Worm (Caenorhabditis elegans) whole organism, young adult: ENCODE measurements around the gene sdpn-1.

Experiments
- B0019.2 ChIP-seq: fragments of 200-800 bp; sonication (Bioruptor generic); conservative IDR thresholded peaks from 2 replicates; pipeline ENCODE4 v1.3.6; 2022; ENCODE audit warnings: missing genetic modification reagents, missing genetic modification characterization, missing compliant biosample characterization
- B0336.3 ChIP-seq: fragments of 200-800 bp; sonication (Bioruptor generic); IDR thresholded peaks from 2 replicates; pipeline ENCODE4 v1.3.6; 2022; ENCODE audit warnings: missing genetic modification characterization, missing compliant biosample characterization
- C06A6.2 ChIP-seq: fragments of 200-800 bp; sonication (Bioruptor generic); conservative IDR thresholded peaks from 2 replicates; pipeline ENCODE4 v1.3.6; 2022; ENCODE audit warnings: missing genetic modification characterization, missing compliant biosample characterization
- F10E7.11 ChIP-seq: sonication (generic microtip); optimal IDR thresholded peaks from 2 replicates; lab custom pipeline; 2017; ENCODE audit warnings: mild to moderate bottlenecking, missing genetic modification characterization, moderate library complexity, missing compliant biosample characterization
- F39B2.1 ChIP-seq: fragments of 200-800 bp; sonication (Bioruptor generic); IDR thresholded peaks from 2 replicates; pipeline ENCODE4 v1.3.6; 2022; ENCODE audit warnings: missing genetic modification reagents, missing genetic modification characterization, missing compliant biosample characterization
- F52B5.7 ChIP-seq: sonication (generic microtip); optimal IDR thresholded peaks from 2 replicates; lab custom pipeline; 2016; ENCODE audit warnings: mild to moderate bottlenecking, missing genetic modification characterization, missing compliant biosample characterization
- F55B11.4 ChIP-seq: sonication (generic microtip); optimal IDR thresholded peaks from 2 replicates; lab custom pipeline; 2016; ENCODE audit warnings: missing compliant biosample characterization, missing genetic modification characterization, borderline replicate concordance; ENCODE audit not compliant: insufficient read depth
- F57A8.1 ChIP-seq: fragments of 200-800 bp; sonication (Bioruptor generic); optimal IDR thresholded peaks from 2 replicates; lab custom pipeline; 2018; ENCODE audit warnings: mild to moderate bottlenecking, missing genetic modification characterization, moderate library complexity, missing compliant biosample characterization
- K11D2.4 ChIP-seq: fragments of 200-800 bp; sonication (Bioruptor generic); IDR thresholded peaks from 2 replicates; pipeline ENCODE4 v1.3.6; 2022; ENCODE audit warnings: missing genetic modification reagents, missing genetic modification characterization, missing compliant biosample characterization
- K12H6.12 ChIP-seq: fragments of 200-800 bp; sonication (Bioruptor generic); optimal IDR thresholded peaks from 2 replicates; lab custom pipeline; 2018; ENCODE audit warnings: mild to moderate bottlenecking, missing genetic modification characterization, missing compliant biosample characterization
- T26A5.8 ChIP-seq: sonication (generic microtip); optimal IDR thresholded peaks from 2 replicates; lab custom pipeline; 2016; ENCODE audit warnings: missing genetic modification characterization, missing compliant biosample characterization
- Y79H2A.3 ChIP-seq: fragments of 200-800 bp; sonication (Bioruptor generic); conservative IDR thresholded peaks from 2 replicates; pipeline ENCODE4 v1.3.6; 2022; ENCODE audit warnings: missing genetic modification reagents, missing genetic modification characterization, missing compliant biosample characterization
- akir-1 ChIP-seq: fragments of 200-800 bp; sonication (Bioruptor generic); optimal IDR thresholded peaks from 2 replicates; lab custom pipeline; 2018; ENCODE audit warnings: mild to moderate bottlenecking, missing genetic modification characterization, moderate library complexity, missing compliant biosample characterization
- atf-7 ChIP-seq: sonication (generic microtip); optimal IDR thresholded peaks from 2 replicates; lab custom pipeline; 2017; ENCODE audit warnings: mild to moderate bottlenecking, missing genetic modification characterization, missing compliant biosample characterization
- attf-5 ChIP-seq: fragments of 200-800 bp; sonication (Bioruptor generic); optimal IDR thresholded peaks from 2 replicates; lab custom pipeline; 2018; ENCODE audit warnings: mild to moderate bottlenecking, missing genetic modification characterization, missing compliant biosample characterization
- attf-6 ChIP-seq: fragments of 200-800 bp; sonication (Bioruptor generic); IDR thresholded peaks from 2 replicates; pipeline ENCODE4 v1.3.6; 2022; ENCODE audit warnings: missing genetic modification reagents, missing genetic modification characterization, missing compliant biosample characterization
- ccch-3 ChIP-seq: fragments of 200-800 bp; sonication (Bioruptor generic); optimal IDR thresholded peaks from 2 replicates; lab custom pipeline; 2018; ENCODE audit warnings: mild to moderate bottlenecking, missing genetic modification characterization, missing compliant biosample characterization
- ceh-100 ChIP-seq: fragments of 200-800 bp; sonication (Bioruptor generic); IDR thresholded peaks from 2 replicates; pipeline ENCODE4 v1.3.6; 2022; ENCODE audit warnings: missing genetic modification reagents, missing genetic modification characterization, missing compliant biosample characterization
- ceh-40 ChIP-seq: fragments of 200-800 bp; sonication (Bioruptor generic); IDR thresholded peaks from 2 replicates; pipeline ENCODE4 v1.3.6; 2022; ENCODE audit warnings: missing genetic modification characterization, missing compliant biosample characterization
- ceh-79 ChIP-seq: sonication (generic microtip); optimal IDR thresholded peaks from 2 replicates; lab custom pipeline; 2017; ENCODE audit warnings: mild to moderate bottlenecking, missing genetic modification characterization, missing compliant biosample characterization
- die-1 ChIP-seq: sonication (generic microtip); optimal IDR thresholded peaks from 2 replicates; lab custom pipeline; 2016; ENCODE audit warnings: missing genotype, mild to moderate bottlenecking, missing genetic modification characterization, missing compliant biosample characterization
- dox-1 ChIP-seq: fragments of 200-800 bp; sonication (Bioruptor generic); IDR thresholded peaks from 2 replicates; pipeline ENCODE4 v1.3.6; 2022; ENCODE audit warnings: missing genetic modification reagents, missing genetic modification characterization, missing compliant biosample characterization
- dpff-1 ChIP-seq: sonication (generic microtip); optimal IDR thresholded peaks from 2 replicates; lab custom pipeline; 2017; ENCODE audit warnings: mild to moderate bottlenecking, missing genetic modification characterization, missing compliant biosample characterization
- egrh-3 ChIP-seq: fragments of 200-800 bp; sonication (Bioruptor generic); IDR thresholded peaks from 2 replicates; pipeline ENCODE4 v1.3.6; 2022; ENCODE audit warnings: missing genetic modification reagents, missing genetic modification characterization, missing compliant biosample characterization
- ets-4 ChIP-seq: fragments of 200-800 bp; sonication (Bioruptor generic); optimal IDR thresholded peaks from 2 replicates; lab custom pipeline; 2018; ENCODE audit warnings: mild to moderate bottlenecking, missing genetic modification characterization, missing compliant biosample characterization
- gei-17 ChIP-seq: fragments of 200-800 bp; sonication (Bioruptor generic); optimal IDR thresholded peaks from 2 replicates; lab custom pipeline; 2018; ENCODE audit warnings: mild to moderate bottlenecking, missing genetic modification characterization, missing compliant biosample characterization
- hlh-26 ChIP-seq: fragments of 200-800 bp; sonication (Bioruptor generic); conservative IDR thresholded peaks from 2 replicates; pipeline ENCODE4 v1.3.6; 2022; ENCODE audit warnings: missing genetic modification reagents, missing genetic modification characterization, missing compliant biosample characterization
- hmg-20 ChIP-seq: fragments of 200-800 bp; sonication (Bioruptor generic); IDR thresholded peaks from 2 replicates; pipeline ENCODE4 v1.3.6; 2022; ENCODE audit warnings: missing genetic modification reagents, missing genetic modification characterization, missing compliant biosample characterization
- let-607 ChIP-seq, 2 experiments: fragments of 200-800 bp in 1 of 2; sonication (Bioruptor generic) in 1 of 2; sonication (generic microtip) in 1 of 2; optimal IDR thresholded peaks; 2 replicates each; lab custom pipeline; 2016 to 2018; ENCODE audit warnings: mild to moderate bottlenecking in 2 of 2, missing compliant biosample characterization in 2 of 2, missing genetic modification characterization in 2 of 2, moderate library complexity in 2 of 2, missing genotype in 1 of 2
- lin-35 ChIP-seq, 3 experiments: fragments of 150-350 bp in 2 of 3; sonication (generic microtip) in 1 of 3; optimal IDR thresholded peaks; 2 replicates each; lab custom pipeline; 2014 to 2018; ENCODE audit warnings: missing biosample characterization in 3 of 3, missing genetic modification characterization in 3 of 3, missing genetic modification reagents in 3 of 3
- lin-40 ChIP-seq: sonication (generic microtip); optimal IDR thresholded peaks from 2 replicates; lab custom pipeline; 2016; ENCODE audit warnings: missing genetic modification characterization, mild to moderate bottlenecking, missing compliant biosample characterization, missing genotype, missing genetic modification reagents
- madf-6 ChIP-seq: fragments of 200-800 bp; sonication (Bioruptor generic); IDR thresholded peaks from 2 replicates; pipeline ENCODE4 v1.3.6; 2022; ENCODE audit warnings: missing genetic modification reagents, missing genetic modification characterization, missing compliant biosample characterization
- nfya-2 ChIP-seq: fragments of 200-800 bp; sonication (Bioruptor generic); IDR thresholded peaks from 2 replicates; pipeline ENCODE4 v1.3.6; 2022; ENCODE audit warnings: missing genetic modification reagents, missing genetic modification characterization, missing compliant biosample characterization
- nhr-80 ChIP-seq: sonication (generic microtip); optimal IDR thresholded peaks from 2 replicates; lab custom pipeline; 2016; ENCODE audit warnings: missing genetic modification characterization, missing compliant biosample characterization
- rpc-1 ChIP-seq, 2 experiments: fragments of 150-350 bp in 1 of 2; sonication (generic microtip) in 1 of 2; optimal IDR thresholded peaks; 2 replicates each; lab custom pipeline; 2014 to 2018; ENCODE audit warnings: missing biosample characterization in 1 of 2, missing genetic modification characterization in 1 of 2, missing genetic modification reagents in 1 of 2, missing genotype in 1 of 2
- sea-2 ChIP-seq: fragments of 200-800 bp; sonication (Bioruptor generic); IDR thresholded peaks from 2 replicates; pipeline ENCODE4 v1.3.6; 2022; ENCODE audit warnings: missing genetic modification characterization, missing compliant biosample characterization
- snpc-1.3 ChIP-seq: sonication (generic microtip); optimal IDR thresholded peaks from 2 replicates; lab custom pipeline; 2017; ENCODE audit warnings: missing genetic modification characterization, mild to moderate bottlenecking, missing compliant biosample characterization, antibody characterized with exemption, moderate library complexity, missing genotype, missing genetic modification reagents; ENCODE audit not compliant: insufficient read depth
- snpc-3.4 ChIP-seq: sonication (generic microtip); optimal IDR thresholded peaks from 2 replicates; lab custom pipeline; 2017; ENCODE audit warnings: missing genetic modification characterization, mild to moderate bottlenecking, missing compliant biosample characterization, antibody characterized with exemption, moderate library complexity, missing genotype, missing genetic modification reagents
- snpc-4 ChIP-seq, 5 experiments: fragments of 150-350 bp in 1 of 5; sonication (generic microtip) in 4 of 5; optimal IDR thresholded peaks; 2 replicates each; lab custom pipeline; 2014 to 2018; ENCODE audit warnings: missing genetic modification characterization in 5 of 5, missing biosample characterization in 3 of 5, antibody characterized with exemption in 2 of 5, mild to moderate bottlenecking in 2 of 5, missing compliant biosample characterization in 2 of 5, missing genotype in 2 of 5, moderate library complexity in 2 of 5, missing genetic modification reagents in 1 of 5
- tbx-9 ChIP-seq: sonication (generic microtip); optimal IDR thresholded peaks from 2 replicates; lab custom pipeline; 2016; ENCODE audit warnings: borderline replicate concordance, missing genetic modification characterization, inconsistent platforms, missing compliant biosample characterization
- unc-62 ChIP-seq: fragments of 150-350 bp; optimal IDR thresholded peaks from 2 replicates; lab custom pipeline; 2014; ENCODE audit warnings: missing biosample characterization, missing genetic modification reagents, missing genetic modification characterization
- zfh-2 ChIP-seq: fragments of 200-800 bp; sonication (Bioruptor generic); conservative IDR thresholded peaks from 2 replicates; pipeline ENCODE4 v1.3.6; 2022; ENCODE audit warnings: missing genetic modification reagents, missing genetic modification characterization, missing compliant biosample characterization
- zim-3 ChIP-seq: sonication (generic microtip); optimal IDR thresholded peaks from 2 replicates; lab custom pipeline; 2017; ENCODE audit warnings: mild to moderate bottlenecking, missing genetic modification characterization, moderate library complexity, missing compliant biosample characterization
- ztf-18 ChIP-seq: sonication (generic microtip); optimal IDR thresholded peaks from 2 replicates; lab custom pipeline; 2016; ENCODE audit warnings: missing genotype, mild to moderate bottlenecking, missing genetic modification characterization, missing compliant biosample characterization
- ztf-26 ChIP-seq: sonication (generic microtip); optimal IDR thresholded peaks from 2 replicates; lab custom pipeline; 2017; ENCODE audit warnings: missing genetic modification characterization, missing compliant biosample characterization
- ztf-3 ChIP-seq: fragments of 200-800 bp; sonication (Bioruptor generic); optimal IDR thresholded peaks from 2 replicates; lab custom pipeline; 2018; ENCODE audit warnings: mild to moderate bottlenecking, missing genetic modification characterization, missing compliant biosample characterization

The sdpn-1 gene

DNA sequence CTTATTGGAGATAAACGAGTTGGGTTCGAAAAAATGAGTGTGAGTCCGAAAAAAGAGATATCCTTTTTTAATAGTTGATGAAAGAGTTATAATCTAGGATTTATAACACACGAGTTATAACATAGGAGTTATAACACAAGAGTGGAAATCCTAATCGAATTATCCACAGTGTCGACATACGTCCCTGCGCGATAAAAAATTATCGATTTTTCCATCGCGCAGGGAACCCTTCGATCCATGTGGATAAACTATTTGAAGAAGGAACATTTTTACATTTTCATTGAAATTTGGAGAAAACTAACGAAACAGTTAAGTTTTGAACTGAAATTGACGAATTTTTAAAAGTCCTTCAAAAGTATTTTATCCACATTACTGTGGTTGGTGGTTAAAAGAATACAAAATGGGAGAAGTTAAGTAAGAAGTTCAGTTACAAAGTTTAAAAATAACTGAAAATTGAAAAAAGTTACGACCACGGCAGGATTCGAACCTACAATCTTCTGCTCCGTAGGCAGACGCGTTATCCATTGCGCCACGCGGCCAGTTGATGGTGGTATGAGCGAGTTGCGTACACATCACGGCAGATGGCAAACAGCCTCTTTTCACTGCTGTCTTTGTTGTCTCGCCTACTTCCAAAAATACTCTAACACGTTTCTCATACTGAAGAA lies 38.3 kb upstream of the sdpn-1 start (continued):
- peak; percentile 92 for TF ChIP-seq ets-4 (GFP tag; lab: Kevin White, UChicago)
- TF ChIP-seq ccch-3 (GFP tag; lab: Kevin White, UChicago) = peak; percentile 91
- TF ChIP-seq Y79H2A.3 (GFP tag; lab: Robert Waterston, UW) = no peak
- peak; percentile 92 for TF ChIP-seq F10E7.11 (tag; lab: Kevin White, UChicago)
- no peak for TF ChIP-seq sea-2 (GFP tag; lab: Robert Waterston, UW)
- TF ChIP-seq atf-7 (tag; lab: Kevin White, UChicago) = peak; percentile 98
- peak; percentile 96 for TF ChIP-seq dox-1 (GFP tag; lab: Robert Waterston, UW)
- peak; percentile 45 for TF ChIP-seq snpc-3.4 (tag; lab: Kevin White, UChicago)
- TF ChIP-seq ztf-3 (GFP tag; lab: Kevin White, UChicago) = peak; percentile 95
- TF ChIP-seq attf-6 (GFP tag; lab: Robert Waterston, UW) = peak; percentile 64; the same call in 1 of the 2 replicates
- peak; percentile 18 for TF ChIP-seq F55B11.4
- peak; percentile 75 for TF ChIP-seq akir-1 (GFP tag; lab: Kevin White, UChicago)
- peak; percentile 99 for TF ChIP-seq B0336.3 (GFP tag; lab: Robert Waterston, UW)
- peak; percentile 94 for TF ChIP-seq hmg-20 (GFP tag; lab: Robert Waterston, UW)
- TF ChIP-seq lin-40 (tag; lab: Kevin White, UChicago) = peak; percentile 100
- peak; percentile 97 for TF ChIP-seq C06A6.2 (GFP tag; lab: Robert Waterston, UW)
- TF ChIP-seq rpc-1 (optimal IDR thresholded peaks at IDR 0.05; lab: Kevin White, UChicago) = peak; percentile 93
- peak; percentile 98 for TF ChIP-seq rpc-1 (tag; optimal IDR thresholded peaks at IDR 0.05; lab: Kevin White, UChicago)
- peak; percentile 8 for TF ChIP-seq snpc-1.3 (tag; lab: Kevin White, UChicago)
- TF ChIP-seq lin-35 (GFP tag; optimal IDR thresholded peaks at IDR 0.05; lab: Kevin White, UChicago) = peak in 2 of 3 experiments; percentile 93 to 98
- TF ChIP-seq ceh-100 (GFP tag; lab: Robert Waterston, UW) = peak; percentile 55; the same call in 1 of the 2 replicates
- TF ChIP-seq F39B2.1 (GFP tag; lab: Robert Waterston, UW) = peak; percentile 57; the same call in 1 of the 2 replicates
- TF ChIP-seq let-607 (tag; optimal IDR thresholded peaks at IDR 0.05; lab: Kevin White, UChicago) = peak; percentile 69 to 93
- peak; percentile 60 for TF ChIP-seq unc-62 (GFP tag; lab: Kevin White, UChicago)
- peak; percentile 98 for TF ChIP-seq K11D2.4
- TF ChIP-seq snpc-4 (GFP tag; optimal IDR thresholded peaks at IDR 0.05; lab: Kevin White, UChicago) = peak; percentile 68
- peak; percentile 69 to 87 (median 81) for TF ChIP-seq snpc-4 (tag; optimal IDR thresholded peaks at IDR 0.05; lab: Kevin White, UChicago)
- TF ChIP-seq zfh-2 (GFP tag; lab: Robert Waterston, UW) = peak; percentile 71
- peak; percentile 74 for TF ChIP-seq attf-5 (GFP tag; lab: Kevin White, UChicago)
- TF ChIP-seq tbx-9 (tag; lab: Kevin White, UChicago) = peak; percentile 1
- peak; percentile 85 for TF ChIP-seq zim-3 (tag; lab: Kevin White, UChicago)
- TF ChIP-seq ceh-79 (tag; lab: Kevin White, UChicago) = peak; percentile 84
- no peak for TF ChIP-seq hlh-26 (GFP tag; lab: Robert Waterston, UW)
- TF ChIP-seq nfya-2 (GFP tag; lab: Robert Waterston, UW) = no peak
- 0 out of 2 replicates have a peak, but pooled peaks have one; percentile 5 for TF ChIP-seq B0019.2 (GFP tag; lab: Robert Waterston, UW)
- peak; percentile 66 for TF ChIP-seq egrh-3 (GFP tag; lab: Robert Waterston, UW)
- peak; percentile 59 for TF ChIP-seq F52B5.7 (tag; lab: Kevin White, UChicago)
- TF ChIP-seq T26A5.8 (tag; lab: Kevin White, UChicago) = peak; percentile 60
- peak; percentile 89 for TF ChIP-seq nhr-80
- peak; percentile 80 for TF ChIP-seq ztf-18 (tag; lab: Kevin White, UChicago)
- TF ChIP-seq madf-6 (GFP tag; lab: Robert Waterston, UW) = peak; percentile 49
- peak; percentile 97 for TF ChIP-seq dpff-1 (tag; lab: Kevin White, UChicago)
- TF ChIP-seq ztf-26 (tag; lab: Kevin White, UChicago) = peak; percentile 100
- TF ChIP-seq F57A8.1 (GFP tag; lab: Kevin White, UChicago) = peak; percentile 49
- TF ChIP-seq gei-17 = peak; percentile 99
- peak; percentile 85 for TF ChIP-seq ceh-40
- peak; percentile 95 for TF ChIP-seq K12H6.12
- TF ChIP-seq die-1 (tag; lab: Kevin White, UChicago) = peak; percentile 88
